Worm (Caenorhabditis elegans) whole organism, L4/young adult: Measurements from ENCODE around the gene fip-4.

Experiments
- W03F9.2 ChIP-seq: fragments of 150-350 bp; optimal IDR thresholded peaks from 2 replicates; lab custom pipeline; 2014; ENCODE audit warnings: missing biosample characterization, missing genetic modification characterization
- dao-5 ChIP-seq: sonication (generic microtip); optimal IDR thresholded peaks from 2 replicates; lab custom pipeline; 2016; ENCODE audit warnings: missing genotype, missing genetic modification characterization, moderate library complexity, missing compliant biosample characterization
- him-1 ChIP-seq: sonication (generic microtip); optimal IDR thresholded peaks from 2 replicates; lab custom pipeline; 2016; ENCODE audit warnings: missing genotype, missing genetic modification reagents, missing genetic modification characterization, missing compliant biosample characterization

Gene fip-4

DNA sequence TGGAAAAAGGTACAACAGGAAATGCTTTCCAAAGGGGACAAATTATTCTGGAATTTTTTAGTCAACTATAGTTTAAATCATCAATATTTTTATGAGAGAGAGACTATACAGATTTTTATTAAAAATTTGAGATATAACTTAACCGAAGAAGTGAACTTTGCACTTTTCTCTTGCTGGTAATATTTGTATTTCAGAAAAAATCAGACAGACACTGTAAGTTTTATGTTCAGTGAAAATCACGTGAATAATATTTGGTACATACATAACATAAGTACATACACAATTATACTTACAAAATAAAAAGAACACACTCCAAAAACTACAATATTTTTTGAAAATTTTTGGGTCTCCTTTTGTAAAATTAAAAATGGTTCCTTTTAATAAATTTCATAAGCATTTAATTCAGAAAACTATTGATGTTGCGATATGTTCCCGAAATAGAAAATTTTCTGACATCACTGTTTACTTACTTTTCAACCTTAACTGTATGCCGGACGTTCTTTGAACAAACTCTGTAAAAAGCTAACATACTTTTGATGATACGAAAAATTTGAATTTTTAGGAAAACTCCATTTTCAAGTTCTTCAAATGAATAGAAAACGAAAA is 26.7 kb upstream of the fip-4 start, which contains the start of the genes F28A12.10 and acd-4:
F28A12.10 (minus strand) TSS at position 101 of the 606 bp plus-strand sequence.
acd-4 (plus strand) TSS at position 556 of the 606 bp plus-strand sequence.
- TF ChIP-seq him-1 (tag; lab: Kevin White, UChicago) = no peak
- no peak for TF ChIP-seq dao-5 (tag; lab: Kevin White, UChicago)
- no peak for TF ChIP-seq W03F9.2 (tag; lab: Kevin White, UChicago)

DNA sequence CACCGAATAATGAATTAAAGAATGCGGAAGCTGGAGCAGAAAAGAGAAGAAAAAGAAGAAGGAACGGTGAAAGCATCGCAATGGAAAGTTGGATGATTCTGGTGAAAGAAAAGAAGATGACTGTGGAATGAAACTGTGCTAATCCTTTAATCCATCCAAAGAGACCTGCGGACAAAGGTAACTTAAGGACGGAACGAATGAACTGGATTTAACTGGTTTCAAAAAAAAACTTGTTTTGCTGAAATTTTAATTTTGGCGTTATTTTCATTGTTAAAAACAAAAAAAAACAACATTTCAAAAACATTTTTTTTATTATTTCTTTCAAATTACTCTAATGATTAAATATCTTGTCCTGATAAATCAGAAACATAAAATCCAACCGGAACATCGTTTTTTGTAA is 25.8 kb upstream of the fip-4 start, which contains the start of gene grl-12:
grl-12 (minus strand) TSS at position 101 of the 400 bp plus-strand sequence.
- no peak for TF ChIP-seq him-1 (tag; lab: Kevin White, UChicago)
- TF ChIP-seq W03F9.2 (tag; lab: Kevin White, UChicago) = no peak
- TF ChIP-seq dao-5 (tag; lab: Kevin White, UChicago) = no peak

DNA sequence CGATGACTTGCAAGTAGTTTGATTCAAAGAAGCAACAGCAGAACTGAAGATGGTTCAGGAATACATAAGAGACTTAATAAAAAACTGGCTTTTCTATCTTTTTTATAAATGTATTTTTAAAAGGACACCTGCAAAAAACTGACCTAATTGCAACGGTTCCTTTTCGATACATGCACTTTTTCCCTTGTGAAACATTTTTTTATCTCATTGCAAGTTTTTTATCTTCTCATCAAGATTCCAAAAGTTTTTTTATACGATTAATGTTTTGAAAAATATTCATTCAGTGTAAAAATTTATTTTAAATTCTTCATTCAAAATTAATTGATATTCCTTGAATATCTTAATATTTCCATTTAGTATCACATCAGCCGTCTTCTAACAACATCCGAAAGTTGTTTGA is 24.5 kb upstream of the fip-4 start, which contains the start of gene oac-29:
oac-29 (minus strand) TSS at position 101 of the 400 bp plus-strand sequence.
- no peak for TF ChIP-seq him-1 (tag; lab: Kevin White, UChicago)

DNA sequence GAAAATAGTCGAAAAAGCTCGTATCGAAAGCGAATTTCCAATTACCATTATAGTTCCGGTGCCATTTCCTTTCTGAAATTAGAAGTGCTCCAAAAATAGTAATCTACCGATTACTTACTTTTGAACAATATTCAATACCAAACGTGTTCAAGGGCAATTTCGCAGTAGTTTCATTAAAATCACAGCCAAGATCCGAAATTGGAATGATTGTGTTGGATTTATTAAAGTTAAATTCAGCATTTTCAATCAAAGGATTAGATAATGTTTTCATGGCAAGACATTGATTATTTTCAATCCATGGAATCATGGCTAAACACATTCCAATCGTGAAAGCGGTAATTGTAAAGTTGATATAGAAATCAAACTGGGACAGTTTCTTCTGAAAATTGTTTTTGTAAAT is 21.7 kb upstream of the fip-4 start:
- TF ChIP-seq dao-5 (tag; lab: Kevin White, UChicago) = no peak
- TF ChIP-seq W03F9.2 (tag; lab: Kevin White, UChicago) = no peak
- TF ChIP-seq him-1 (tag; lab: Kevin White, UChicago) = no peak

ce11 chrV:8631277-8631765 is 20.3 kb upstream of the fip-4 start, which contains the start of gene atg-18:
TSS of gene atg-18 (minus strand) at chrV:8631327.
- TF ChIP-seq dao-5 (tag; lab: Kevin White, UChicago) (no peak), W03F9.2 (tag; lab: Kevin White, UChicago) (peak; percentile 47)

DNA sequence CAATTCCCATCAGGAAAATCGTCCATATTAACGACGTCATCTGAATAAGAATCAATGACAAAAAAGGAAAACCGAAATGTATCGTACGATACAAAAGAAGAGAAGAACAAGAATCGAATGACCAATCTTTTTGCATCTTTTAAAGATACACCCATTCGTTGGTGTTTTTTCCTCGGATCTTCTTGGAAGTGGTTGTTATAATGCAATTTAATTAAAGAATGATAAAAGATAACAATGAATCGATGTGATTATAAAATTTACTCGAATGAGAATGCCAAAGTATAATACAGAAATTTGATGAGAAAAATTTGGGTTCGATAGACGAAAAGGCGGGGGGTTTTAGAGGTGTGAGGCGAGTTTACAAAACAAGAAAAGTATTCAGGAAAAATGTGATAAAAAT is 18.0 kb upstream of the fip-4 start, which contains the start of gene F41E6.12:
F41E6.12 (minus strand) TSS at position 101 of the 400 bp plus-strand sequence.
- TF ChIP-seq W03F9.2 (tag; lab: Kevin White, UChicago) (no peak), dao-5 (tag; lab: Kevin White, UChicago) (no peak), him-1 (tag; lab: Kevin White, UChicago) (no peak)

- TF ChIP-seq W03F9.2 (tag; lab: Kevin White, UChicago) = no peak
- no peak for TF ChIP-seq him-1 (tag; lab: Kevin White, UChicago)
- no peak for TF ChIP-seq dao-5 (tag; lab: Kevin White, UChicago)
These were observed 16.5 kb upstream of the fip-4 start for ce11 chrV:8627580-8627979.

ce11 chrV:8626406-8626805 is 15.3 kb upstream of the fip-4 start:
- TF ChIP-seq dao-5 (tag; lab: Kevin White, UChicago) (no peak), W03F9.2 (tag; lab: Kevin White, UChicago) (no peak), him-1 (tag; lab: Kevin White, UChicago) (no peak)

DNA sequence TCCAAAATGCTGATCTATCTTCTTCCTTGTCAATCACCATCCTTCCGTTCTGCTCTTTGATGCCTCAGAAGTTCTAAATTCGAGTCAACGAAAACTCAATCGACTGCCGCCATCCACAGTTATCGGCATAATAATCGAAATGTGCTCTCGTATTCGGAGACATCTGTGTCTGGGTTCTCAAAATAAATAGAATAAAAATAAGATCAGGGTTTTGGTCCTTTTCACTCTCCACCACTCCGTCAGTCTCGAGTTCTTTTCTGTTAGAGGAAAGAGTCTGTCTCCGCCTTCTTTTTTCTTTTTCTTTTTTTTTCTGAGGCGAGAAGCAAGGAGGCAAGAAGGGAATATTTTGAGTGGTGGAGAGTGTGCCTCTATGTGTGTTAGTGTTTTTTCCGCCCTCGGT is 12.7 kb upstream of the fip-4 start, which contains the start of gene F41E6.17:
F41E6.17 (plus strand) TSS at position 348 of the 400 bp plus-strand sequence.
- TF ChIP-seq W03F9.2 (tag; lab: Kevin White, UChicago) (no peak), dao-5 (tag; lab: Kevin White, UChicago) (no peak), him-1 (tag; lab: Kevin White, UChicago) (no peak)

- TF ChIP-seq W03F9.2 (tag; lab: Kevin White, UChicago) = no peak
- TF ChIP-seq him-1 (tag; lab: Kevin White, UChicago) = no peak
- no peak for TF ChIP-seq dao-5 (tag; lab: Kevin White, UChicago)
These were observed 11.2 kb upstream of the fip-4 start, which contains the start of gene F41E6.1 for ce11 chrV:8622314-8622713. TSS of gene F41E6.1 (plus strand) at chrV:8622614.

- TF ChIP-seq him-1 (tag; lab: Kevin White, UChicago) (no peak), W03F9.2 (tag; lab: Kevin White, UChicago) (no peak), dao-5 (tag; lab: Kevin White, UChicago) (no peak)
These were observed 10.1 kb upstream of the fip-4 start, which contains the start of gene idpc-2 for ce11 chrV:8621213-8621612. TSS of gene idpc-2 (minus strand) at chrV:8621313.

DNA sequence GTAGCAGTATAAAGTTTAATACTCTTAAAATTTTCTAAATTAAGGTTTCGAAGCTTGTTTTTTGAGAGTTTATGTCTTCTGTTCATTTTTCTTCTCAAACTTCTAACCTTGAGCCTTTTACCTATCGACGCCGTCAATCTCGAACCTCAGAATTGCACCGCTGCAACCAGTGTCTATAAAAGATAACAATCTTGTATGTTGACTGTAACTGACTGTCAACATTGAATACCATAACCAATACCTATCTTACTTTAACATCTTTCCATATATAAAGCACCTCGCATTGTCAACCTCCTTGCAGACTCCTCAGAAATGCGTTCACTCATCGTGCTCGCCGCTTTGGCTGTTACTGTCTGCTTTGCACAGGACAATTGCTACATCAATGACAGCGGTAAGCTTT is 7.7 kb upstream of the fip-4 start, which contains the start of gene grd-5:
grd-5 (plus strand) TSS at position 295 of the 400 bp plus-strand sequence.
- no peak for TF ChIP-seq dao-5 (tag; lab: Kevin White, UChicago)
- TF ChIP-seq him-1 (tag; lab: Kevin White, UChicago) = no peak
- no peak for TF ChIP-seq W03F9.2 (tag; lab: Kevin White, UChicago)

ce11 chrV:8615711-8616110 is 4.6 kb upstream of the fip-4 start:
- no peak for TF ChIP-seq him-1 (tag; lab: Kevin White, UChicago)
